Worm (Caenorhabditis elegans) whole organism, L2 larva: ENCODE results near the gene nspf-3.

ENCODE experiments used
- C34F6.9 ChIP-seq: fragments of 150-350 bp; optimal IDR thresholded peaks from 2 replicates; lab custom pipeline; 2014; ENCODE audit warnings: missing biosample characterization, missing genetic modification characterization
- aly-2 ChIP-seq: fragments of 150-350 bp; optimal IDR thresholded peaks from 2 replicates; lab custom pipeline; 2014; ENCODE audit warnings: missing biosample characterization, missing genetic modification characterization
- nhr-11 ChIP-seq: fragments of 150-350 bp; optimal IDR thresholded peaks from 2 replicates; lab custom pipeline; 2014; ENCODE audit warnings: missing biosample characterization, missing genetic modification characterization
- nhr-21 ChIP-seq: fragments of 150-350 bp; optimal IDR thresholded peaks from 2 replicates; lab custom pipeline; 2014; ENCODE audit warnings: missing biosample characterization, missing genetic modification characterization
- nhr-237 ChIP-seq: fragments of 150-350 bp; optimal IDR thresholded peaks from 2 replicates; lab custom pipeline; 2014; ENCODE audit warnings: missing biosample characterization, missing genetic modification characterization
- snpc-4 ChIP-seq: fragments of 150-350 bp; optimal IDR thresholded peaks from 2 replicates; lab custom pipeline; 2014; ENCODE audit warnings: missing biosample characterization, missing genetic modification characterization

- no peak for TF ChIP-seq nhr-21 (tag; lab: Kevin White, UChicago)
- no peak for TF ChIP-seq snpc-4 (tag; lab: Kevin White, UChicago)
- TF ChIP-seq aly-2 (tag; lab: Kevin White, UChicago): no peak
- TF ChIP-seq nhr-237: no peak
- TF ChIP-seq C34F6.9: no peak
- no peak for TF ChIP-seq nhr-11 (tag; lab: Kevin White, UChicago)
Measured at ce11 chrII:2705200-2705599, 15.2 kb upstream of the nspf-3 start, which contains the start of gene srh-128.
